Fruit fly (Drosophila melanogaster) whole organism: Measurements from ENCODE around the gene Hakai.

Experiments used
- CG8478 ChIP-seq: fragments of >200 bp; optimal IDR thresholded peaks from 2 replicates; lab custom pipeline; 2018; ENCODE audit warnings: inconsistent platforms
- Dll ChIP-seq: fragments of >200 bp; optimal IDR thresholded peaks from 2 replicates; lab custom pipeline; 2017
- usp ChIP-seq: fragments of >200 bp; optimal IDR thresholded peaks from 2 replicates; lab custom pipeline; 2017; ENCODE audit warnings: missing biosample characterization, missing genetic modification characterization, mixed read lengths

- TF ChIP-seq Dll (peak; percentile 72), CG8478 (no peak), usp (GFP tag; lab: Kevin White, UChicago) (no peak)
Observed at dm6 chr2L:19575626-19576298, 6.5 kb downstream of the Hakai start.
